Fruit fly (Drosophila melanogaster) whole organism, embryonic: Measurements from ENCODE around the gene Est-Q.

Experiments
- B-H1 ChIP-seq: fragments of 200-800 bp; sonication (Bioruptor generic); IDR thresholded peaks from 3 replicates; pipeline ENCODE4 v1.3.6; 2022; ENCODE audit warnings: missing biosample characterization, missing genetic modification characterization
- CG11093 ChIP-seq: fragments of 200-800 bp; sonication (Bioruptor generic); IDR thresholded peaks from 3 replicates; pipeline ENCODE4 v1.3.6; 2022; ENCODE audit warnings: missing biosample characterization, missing genetic modification characterization
- CG13123 ChIP-seq: fragments of 200-800 bp; sonication (Bioruptor generic); optimal IDR thresholded peaks from 2 replicates; lab custom pipeline; 2016; ENCODE audit warnings: missing biosample characterization, missing genetic modification characterization
- CG13424 ChIP-seq: fragments of 200-800 bp; sonication (Bioruptor generic); optimal IDR thresholded peaks from 2 replicates; lab custom pipeline; 2019; ENCODE audit warnings: missing biosample characterization, mild to moderate bottlenecking, missing genetic modification characterization, moderate library complexity
- CG32767 ChIP-seq: fragments of 200-800 bp; sonication (Bioruptor generic); IDR thresholded peaks from 2 replicates; pipeline ENCODE4 v1.3.6; 2022; ENCODE audit warnings: missing biosample characterization, missing genetic modification characterization
- CG6272 ChIP-seq: fragments of 200-800 bp; sonication (Bioruptor generic); IDR thresholded peaks from 2 replicates; pipeline ENCODE4 v1.3.6; 2022; ENCODE audit warnings: missing biosample characterization, missing genetic modification characterization
- CG7556 ChIP-seq: fragments of 200-800 bp; sonication (Bioruptor generic); optimal IDR thresholded peaks from 2 replicates; lab custom pipeline; 2017; ENCODE audit warnings: missing biosample characterization, mild to moderate bottlenecking, missing genetic modification characterization
- Dfd ChIP-seq, 2 experiments: fragments of >200 bp; optimal IDR thresholded peaks; 2 replicates each; lab custom pipeline; 2017; ENCODE audit warnings: missing biosample characterization in 2 of 2, missing genetic modification characterization in 2 of 2
- E2f1 ChIP-seq: fragments of 200-800 bp; sonication (Bioruptor generic); IDR thresholded peaks from 2 replicates; pipeline ENCODE4 v1.3.6; 2022; ENCODE audit warnings: missing biosample characterization, missing genetic modification characterization
- Jarid2 ChIP-seq: fragments of 200-800 bp; sonication (Bioruptor generic); optimal IDR thresholded peaks from 3 replicates; lab custom pipeline; 2017; ENCODE audit warnings: mild to moderate bottlenecking, missing biosample characterization, missing genetic modification reagents, missing genetic modification characterization
- NFAT ChIP-seq: fragments of 200-800 bp; sonication (Bioruptor generic); IDR thresholded peaks from 2 replicates; pipeline ENCODE4 v1.3.6; 2022; ENCODE audit warnings: missing biosample characterization, missing genetic modification characterization
- Nf-YB ChIP-seq: fragments of 200-800 bp; sonication (Bioruptor generic); optimal IDR thresholded peaks from 3 replicates; lab custom pipeline; 2019; ENCODE audit warnings: missing biosample characterization, mild to moderate bottlenecking, missing genetic modification characterization, moderate library complexity
- dysf ChIP-seq: fragments of 200-800 bp; sonication (Bioruptor generic); IDR thresholded peaks from 3 replicates; pipeline ENCODE4 v1.3.6; 2022; ENCODE audit warnings: missing biosample characterization, missing genetic modification characterization

- no peak for TF ChIP-seq CG11093 (GFP tag; lab: Robert Waterston, UW)
- TF ChIP-seq dysf (GFP tag; lab: Robert Waterston, UW), result no peak
- no peak for TF ChIP-seq CG13123
- no peak for TF ChIP-seq CG6272 (GFP tag; lab: Robert Waterston, UW)
- no peak for TF ChIP-seq E2f1 (GFP tag; lab: Robert Waterston, UW)
- no peak for TF ChIP-seq B-H1 (GFP tag; lab: Robert Waterston, UW)
- TF ChIP-seq Nf-YB (GFP tag; lab: Kevin White, UChicago), result no peak
- TF ChIP-seq CG7556 (GFP tag; lab: Kevin White, UChicago), result no peak
- no peak for TF ChIP-seq Dfd (GFP tag; optimal IDR thresholded peaks at IDR 0.05; lab: Kevin White, UChicago)
- TF ChIP-seq Jarid2 (GFP tag; lab: Kevin White, UChicago), result no peak
- no peak for TF ChIP-seq CG32767
- TF ChIP-seq NFAT (GFP tag; lab: Robert Waterston, UW), result no peak
- no peak for TF ChIP-seq CG13424 (tag; lab: Kevin White, UChicago)
Observed at dm6 chr3L:21508621-21509020, 7.4 kb downstream of the Est-Q start.
